Fruit fly (Drosophila melanogaster) Kc167 (cell line): ENCODE results near the gene dbo.

ENCODE experiments used
- Sin3A ChIP-seq: fragments of >200 bp; optimal IDR thresholded peaks from 2 replicates; lab custom pipeline; 2018; ENCODE audit warnings: missing external identifiers
- ttk ChIP-seq: sonication (Bioruptor generic); optimal IDR thresholded peaks from 2 replicates; lab custom pipeline; 2017; ENCODE audit warnings: missing external identifiers

DNA sequence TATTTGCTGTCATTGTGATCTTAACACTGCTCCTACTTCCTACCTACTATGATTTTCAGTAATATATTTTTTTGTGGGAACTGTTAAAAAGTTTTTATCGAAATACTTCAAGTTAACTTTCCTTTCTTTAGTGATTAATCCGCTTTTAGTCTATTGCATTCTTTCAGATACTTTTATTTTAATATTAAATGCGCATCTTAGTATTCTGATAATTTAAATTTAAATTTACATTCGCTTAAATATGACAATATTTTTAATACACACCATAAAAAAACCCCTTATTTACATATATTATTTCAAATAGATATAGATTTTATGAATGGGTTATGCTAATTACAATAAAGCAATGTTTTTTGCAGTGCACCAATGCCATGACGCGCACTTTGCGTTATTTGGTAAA, 17.9 kb downstream of the dbo start:
- TF ChIP-seq ttk (lab: Kevin White, UChicago) = no peak
- TF ChIP-seq Sin3A (lab: Kevin White, UChicago) = no peak
